Fruit fly (Drosophila melanogaster): Measurements from ENCODE around the gene Spn38F.

DNA sequence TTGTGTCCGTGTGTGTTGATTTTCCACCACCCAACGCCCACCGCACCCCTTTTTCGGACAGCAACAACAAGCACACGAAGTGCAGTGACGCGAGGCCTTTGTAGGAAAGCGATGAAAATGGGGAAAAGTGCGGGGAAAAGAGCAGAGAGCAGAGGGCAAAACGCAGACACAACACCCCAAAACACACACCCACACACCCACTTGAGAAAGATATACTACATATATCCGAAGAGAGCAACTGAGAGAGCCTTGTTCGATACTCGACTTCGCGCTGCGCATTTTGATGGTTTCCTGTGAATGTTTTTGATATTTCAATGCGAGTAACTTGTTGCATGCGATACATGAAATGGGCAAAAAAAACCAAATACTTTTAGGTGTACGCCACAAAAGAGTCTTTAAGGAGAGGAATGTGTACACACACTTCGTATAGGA, 34.0 kb downstream of the Spn38F start:
- TF ChIP-seq CG8478 (optimal IDR thresholded peaks at IDR 0.05) (no peak), CTCF (optimal IDR thresholded peaks at IDR 0.05) (no peak)
